Fruit fly (Drosophila melanogaster) whole organism, embryonic: Measurements from ENCODE around the gene CG14442.

Source experiments
- CG1603 ChIP-seq: fragments of 200-800 bp; sonication (Bioruptor generic); optimal IDR thresholded peaks from 2 replicates; lab custom pipeline; 2019; ENCODE audit warnings: missing biosample characterization, mild to moderate bottlenecking, missing genetic modification characterization, moderate library complexity
- CG31441 ChIP-seq: fragments of 200-800 bp; sonication (Bioruptor generic); IDR thresholded peaks from 2 replicates; pipeline ENCODE4 v1.3.6; 2022; ENCODE audit warnings: missing biosample characterization, missing genetic modification characterization
- CG34224 ChIP-seq: fragments of 200-800 bp; sonication (Bioruptor generic); IDR thresholded peaks from 3 replicates; pipeline ENCODE4 v1.3.6; 2022; ENCODE audit warnings: missing biosample characterization, missing genetic modification characterization; ENCODE audit not compliant: partially characterized antibody
- CG4282 ChIP-seq: fragments of 200-800 bp; sonication (Bioruptor generic); optimal IDR thresholded peaks from 2 replicates; lab custom pipeline; 2016; ENCODE audit warnings: missing biosample characterization, missing genetic modification characterization
- CG9797 ChIP-seq: fragments of 200-800 bp; sonication (Bioruptor generic); optimal IDR thresholded peaks from 3 replicates; lab custom pipeline; 2018; ENCODE audit warnings: missing biosample characterization, mild to moderate bottlenecking, missing genetic modification characterization
- Dip2 ChIP-seq: fragments of 200-800 bp; sonication (Bioruptor generic); IDR thresholded peaks from 2 replicates; pipeline ENCODE4 v1.3.6; 2022; ENCODE audit warnings: missing biosample characterization, missing genetic modification characterization
- Mad ChIP-seq: fragments of 200-800 bp; sonication (Bioruptor generic); optimal IDR thresholded peaks from 2 replicates; lab custom pipeline; 2016; ENCODE audit warnings: missing biosample characterization, missing genetic modification characterization
- fd96Cb ChIP-seq: fragments of 200-800 bp; sonication (Bioruptor generic); optimal IDR thresholded peaks from 2 replicates; lab custom pipeline; 2018; ENCODE audit warnings: missing biosample characterization, mild to moderate bottlenecking, missing genetic modification characterization, moderate library complexity

DNA sequence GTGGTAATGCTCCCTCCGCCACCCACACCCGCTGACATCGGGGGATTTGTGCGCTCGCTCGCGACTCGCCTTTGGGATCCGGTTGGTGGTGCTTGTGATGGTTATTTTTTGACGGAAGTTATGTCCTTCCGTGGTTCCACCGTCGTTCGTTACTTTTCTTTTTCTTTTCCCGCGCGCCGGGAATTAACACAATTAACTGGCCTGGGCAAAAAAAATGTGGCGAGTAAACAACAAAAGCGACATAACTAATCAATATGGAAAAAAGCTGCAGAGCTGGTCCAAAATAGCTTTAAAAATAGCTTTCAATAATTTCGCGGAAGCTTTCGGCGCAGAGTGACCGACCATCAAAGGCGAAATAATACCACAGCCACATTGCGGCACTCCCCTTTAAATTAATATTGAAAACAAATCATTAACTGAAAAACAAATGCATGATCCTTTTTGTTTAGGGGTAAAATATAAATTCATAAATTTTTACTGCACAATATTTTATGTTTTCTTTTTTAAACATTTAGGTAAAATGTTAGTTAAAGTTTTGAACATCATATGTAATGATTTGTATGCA, 3.5 kb upstream of the CG14442 start, which contains the start of gene CG14440:
- TF ChIP-seq fd96Cb (tag; lab: Kevin White, UChicago) (no peak), CG9797 (GFP tag; lab: Kevin White, UChicago) (peak; percentile 35), Mad (no peak), CG31441 (GFP tag; lab: Robert Waterston, UW) (no peak), Dip2 (GFP tag; lab: Robert Waterston, UW) (no peak), CG34224 (GFP tag; lab: Robert Waterston, UW) (peak; percentile 40), CG1603 (peak; percentile 8), CG4282 (GFP tag; lab: Kevin White, UChicago) (no peak)
